Fruit fly (Drosophila melanogaster) whole organism: Measurements from ENCODE around the gene CG4210.

ENCODE experiments used
- Dll ChIP-seq: fragments of >200 bp; optimal IDR thresholded peaks from 2 replicates; lab custom pipeline; 2017
- usp ChIP-seq: fragments of >200 bp; optimal IDR thresholded peaks from 2 replicates; lab custom pipeline; 2017; ENCODE audit warnings: missing biosample characterization, missing genetic modification characterization, mixed read lengths

DNA sequence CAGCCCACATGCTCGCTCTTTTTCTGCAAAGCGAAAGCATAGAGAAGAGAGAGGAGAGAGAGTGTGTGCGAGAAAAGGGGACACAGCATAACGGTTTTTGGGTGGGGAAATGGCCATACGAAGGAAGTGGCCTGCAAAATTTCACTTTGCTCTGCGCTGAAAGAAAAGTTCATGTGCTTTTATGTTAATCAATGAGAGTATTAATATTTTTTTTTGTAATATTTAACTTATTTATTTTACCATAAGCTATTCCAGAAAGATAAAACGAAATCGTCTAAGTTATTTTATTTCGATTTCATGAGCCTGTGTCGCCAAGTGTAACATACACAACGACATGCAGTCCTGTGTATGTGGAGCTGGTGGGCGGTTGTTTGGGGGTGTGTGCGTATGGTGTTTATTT is 36.7 kb downstream of the CG4210 start:
- TF ChIP-seq Dll (lab: Kevin White, UChicago) (no peak), usp (GFP tag; lab: Kevin White, UChicago) (no peak)
